Worm (Caenorhabditis elegans) whole organism, young adult: ENCODE data around the gene T23F11.11.

Source experiments
- Y79H2A.3 ChIP-seq: fragments of 200-800 bp; sonication (Bioruptor generic); conservative IDR thresholded peaks from 2 replicates; pipeline ENCODE4 v1.3.6; 2022; ENCODE audit warnings: missing genetic modification reagents, missing genetic modification characterization, missing compliant biosample characterization
- bed-2 ChIP-seq: fragments of 200-800 bp; sonication (Bioruptor generic); IDR thresholded peaks from 2 replicates; pipeline ENCODE4 v1.3.6; 2022; ENCODE audit warnings: missing genetic modification reagents, missing genetic modification characterization, missing compliant biosample characterization
- cebp-2 ChIP-seq: fragments of 200-800 bp; sonication (Bioruptor generic); IDR thresholded peaks from 2 replicates; pipeline ENCODE4 v1.3.6; 2022; ENCODE audit warnings: missing genetic modification characterization, missing compliant biosample characterization
- die-1 ChIP-seq: sonication (generic microtip); optimal IDR thresholded peaks from 2 replicates; lab custom pipeline; 2016; ENCODE audit warnings: missing genotype, mild to moderate bottlenecking, missing genetic modification characterization, missing compliant biosample characterization
- efl-1 ChIP-seq: fragments of 150-350 bp; optimal IDR thresholded peaks from 2 replicates; lab custom pipeline; 2014; ENCODE audit warnings: missing biosample characterization, missing genetic modification reagents, missing genetic modification characterization
- lin-26 ChIP-seq: fragments of 200-800 bp; sonication (Bioruptor generic); IDR thresholded peaks from 2 replicates; pipeline ENCODE4 v1.3.6; 2022; ENCODE audit warnings: missing genetic modification reagents, missing genetic modification characterization, missing compliant biosample characterization
- nhr-27 ChIP-seq: fragments of 200-800 bp; sonication (Bioruptor generic); optimal IDR thresholded peaks from 2 replicates; lab custom pipeline; 2018; ENCODE audit warnings: mild to moderate bottlenecking, missing genetic modification characterization, moderate library complexity, missing compliant biosample characterization
- tbx-9 ChIP-seq: sonication (generic microtip); optimal IDR thresholded peaks from 2 replicates; lab custom pipeline; 2016; ENCODE audit warnings: borderline replicate concordance, missing genetic modification characterization, inconsistent platforms, missing compliant biosample characterization
- unc-130 ChIP-seq: sonication (generic microtip); optimal IDR thresholded peaks from 2 replicates; lab custom pipeline; 2016; ENCODE audit warnings: missing genetic modification reagents, missing genetic modification characterization, missing compliant biosample characterization

- no peak for TF ChIP-seq nhr-27
- TF ChIP-seq bed-2 (GFP tag; lab: Robert Waterston, UW), result no peak
- TF ChIP-seq cebp-2 (GFP tag; lab: Robert Waterston, UW), result no peak
- no peak for TF ChIP-seq lin-26 (GFP tag; lab: Robert Waterston, UW)
- no peak for TF ChIP-seq die-1
- no peak for TF ChIP-seq tbx-9 (tag; lab: Kevin White, UChicago)
- TF ChIP-seq Y79H2A.3, result no peak
- TF ChIP-seq efl-1 (GFP tag; lab: Kevin White, UChicago), result no peak
- TF ChIP-seq unc-130 (GFP tag; lab: Kevin White, UChicago), result no peak
These were observed 8.6 kb upstream of the T23F11.11 start, which contains the start of gene srg-11 for ce11 chrIII:4679963-4680484.
